Worm (Caenorhabditis elegans): Measurements from ENCODE around the gene F58D12.1.

- TF ChIP-seq klf-2 (GFP tag; conservative IDR thresholded peaks at IDR 0.05) (no peak), flt-1 (GFP tag; IDR thresholded peaks at IDR 0.05) (no peak)
These were observed 51.5 kb downstream of the F58D12.1 start, which contains the start of gene D1086.12 for ce11 chrV:14100886-14101285.
